Worm (Caenorhabditis elegans) whole organism, late embryonic: Measurements from ENCODE around the gene snrp-40.1.

ENCODE experiments used
- C08G9.2 ChIP-seq: sonication (generic microtip); optimal IDR thresholded peaks from 2 replicates; lab custom pipeline; 2016; ENCODE audit warnings: mild to moderate bottlenecking, missing genetic modification characterization, moderate library complexity, missing compliant biosample characterization
- C38D4.7 ChIP-seq: fragments of 200-800 bp; sonication (Bioruptor generic); optimal IDR thresholded peaks from 2 replicates; lab custom pipeline; 2018; ENCODE audit warnings: mild to moderate bottlenecking, missing genetic modification characterization, moderate library complexity, missing compliant biosample characterization
- F13H6.1 ChIP-seq: sonication (generic microtip); optimal IDR thresholded peaks from 2 replicates; lab custom pipeline; 2016; ENCODE audit warnings: missing genetic modification characterization, missing compliant biosample characterization
- K02D7.2 ChIP-seq: sonication (generic microtip); optimal IDR thresholded peaks from 2 replicates; lab custom pipeline; 2017; ENCODE audit warnings: mild to moderate bottlenecking, missing genetic modification characterization, missing compliant biosample characterization
- K09A11.1 ChIP-seq: sonication (generic microtip); optimal IDR thresholded peaks from 2 replicates; lab custom pipeline; 2017; ENCODE audit warnings: antibody characterized with exemption, mild to moderate bottlenecking, missing genetic modification characterization, missing compliant biosample characterization; ENCODE audit not compliant: insufficient read depth
- Y22D7AL.16 ChIP-seq: sonication (generic microtip); optimal IDR thresholded peaks from 2 replicates; lab custom pipeline; 2016; ENCODE audit warnings: missing genetic modification characterization, missing compliant biosample characterization
- ama-1 ChIP-seq: fragments of 150-350 bp; optimal IDR thresholded peaks from 2 replicates; lab custom pipeline; 2014
- ceh-14 ChIP-seq: sonication (generic microtip); optimal IDR thresholded peaks from 2 replicates; lab custom pipeline; 2016; ENCODE audit warnings: missing genotype, missing genetic modification characterization, missing compliant biosample characterization
- ceh-18 ChIP-seq: sonication (generic microtip); optimal IDR thresholded peaks from 2 replicates; lab custom pipeline; 2016; ENCODE audit warnings: missing genetic modification characterization, missing compliant biosample characterization
- ceh-19 ChIP-seq: fragments of 200-800 bp; sonication (Bioruptor generic); optimal IDR thresholded peaks from 2 replicates; lab custom pipeline; 2018; ENCODE audit warnings: mild to moderate bottlenecking, missing genetic modification characterization, missing compliant biosample characterization
- ceh-2 ChIP-seq: sonication (generic microtip); optimal IDR thresholded peaks from 2 replicates; lab custom pipeline; 2016; ENCODE audit warnings: missing genotype, missing genetic modification characterization, missing compliant biosample characterization
- ceh-22 ChIP-seq: sonication (generic microtip); optimal IDR thresholded peaks from 2 replicates; lab custom pipeline; 2017; ENCODE audit warnings: missing biosample characterization, missing genetic modification characterization
- ceh-24 ChIP-seq: sonication (generic microtip); optimal IDR thresholded peaks from 2 replicates; lab custom pipeline; 2016; ENCODE audit warnings: mild to moderate bottlenecking, missing genetic modification characterization, missing compliant biosample characterization
- ceh-30 ChIP-seq: fragments of 150-350 bp; optimal IDR thresholded peaks from 2 replicates; lab custom pipeline; 2014; ENCODE audit warnings: missing biosample characterization, missing genetic modification characterization
- ceh-31 ChIP-seq: sonication (generic microtip); optimal IDR thresholded peaks from 2 replicates; lab custom pipeline; 2016; ENCODE audit warnings: missing genetic modification characterization, missing compliant biosample characterization
- ceh-34 ChIP-seq: sonication (generic microtip); optimal IDR thresholded peaks from 2 replicates; lab custom pipeline; 2016; ENCODE audit warnings: mild to moderate bottlenecking, missing genetic modification characterization, missing compliant biosample characterization
- ceh-48 ChIP-seq: sonication (generic microtip); optimal IDR thresholded peaks from 2 replicates; lab custom pipeline; 2016; ENCODE audit warnings: missing genetic modification characterization, inconsistent platforms, missing compliant biosample characterization
- ceh-6 ChIP-seq: fragments of 200-800 bp; sonication (Bioruptor generic); optimal IDR thresholded peaks from 2 replicates; lab custom pipeline; 2018; ENCODE audit warnings: mild to moderate bottlenecking, missing genetic modification characterization, missing compliant biosample characterization
- ceh-9 ChIP-seq: sonication (generic microtip); optimal IDR thresholded peaks from 2 replicates; lab custom pipeline; 2016; ENCODE audit warnings: mild to moderate bottlenecking, missing genetic modification characterization, inconsistent platforms, missing compliant biosample characterization
- che-1 ChIP-seq: sonication (generic microtip); optimal IDR thresholded peaks from 2 replicates; lab custom pipeline; 2016; ENCODE audit warnings: mild to moderate bottlenecking, missing genetic modification characterization, missing compliant biosample characterization
- dmd-4 ChIP-seq: sonication (generic microtip); optimal IDR thresholded peaks from 2 replicates; lab custom pipeline; 2016; ENCODE audit warnings: borderline replicate concordance, missing genetic modification characterization, missing compliant biosample characterization
- dve-1 ChIP-seq: sonication (generic microtip); optimal IDR thresholded peaks from 2 replicates; lab custom pipeline; 2017; ENCODE audit warnings: antibody characterized with exemption, mild to moderate bottlenecking, missing genetic modification characterization, missing compliant biosample characterization
- elt-2 ChIP-seq: sonication (generic microtip); optimal IDR thresholded peaks from 2 replicates; lab custom pipeline; 2016; ENCODE audit warnings: missing genetic modification reagents, missing genetic modification characterization, missing compliant biosample characterization
- ets-4 ChIP-seq: sonication (generic microtip); optimal IDR thresholded peaks from 2 replicates; lab custom pipeline; 2016; ENCODE audit warnings: missing genetic modification characterization, missing compliant biosample characterization
- eyg-1 ChIP-seq: sonication (generic microtip); optimal IDR thresholded peaks from 2 replicates; lab custom pipeline; 2016; ENCODE audit warnings: missing genotype, missing genetic modification characterization, missing compliant biosample characterization
- fax-1 ChIP-seq: sonication (generic microtip); optimal IDR thresholded peaks from 2 replicates; lab custom pipeline; 2016; ENCODE audit warnings: missing genotype, missing genetic modification characterization, missing compliant biosample characterization
- fkh-10 ChIP-seq: fragments of 150-350 bp; optimal IDR thresholded peaks from 2 replicates; lab custom pipeline; 2014; ENCODE audit warnings: missing biosample characterization, missing genetic modification reagents, missing genetic modification characterization
- hlh-13 ChIP-seq: fragments of 200-800 bp; sonication (Bioruptor generic); optimal IDR thresholded peaks from 2 replicates; lab custom pipeline; 2018; ENCODE audit warnings: mild to moderate bottlenecking, missing genetic modification characterization, missing compliant biosample characterization
- hlh-15 ChIP-seq: sonication (generic microtip); optimal IDR thresholded peaks from 2 replicates; lab custom pipeline; 2016; ENCODE audit warnings: missing genetic modification characterization, missing compliant biosample characterization
- hlh-30 ChIP-seq: sonication (generic microtip); optimal IDR thresholded peaks from 2 replicates; lab custom pipeline; 2017; ENCODE audit warnings: antibody characterized with exemption, missing genetic modification characterization, missing compliant biosample characterization; ENCODE audit not compliant: insufficient read depth
- hlh-6 ChIP-seq: sonication (generic microtip); optimal IDR thresholded peaks from 2 replicates; lab custom pipeline; 2016; ENCODE audit warnings: missing genotype, missing genetic modification characterization, missing compliant biosample characterization
- lim-6 ChIP-seq: sonication (generic microtip); optimal IDR thresholded peaks from 2 replicates; lab custom pipeline; 2016; ENCODE audit warnings: missing genetic modification characterization, missing compliant biosample characterization
- lin-11 ChIP-seq: fragments of 200-800 bp; sonication (Bioruptor generic); optimal IDR thresholded peaks from 2 replicates; lab custom pipeline; 2018; ENCODE audit warnings: mild to moderate bottlenecking, missing genetic modification characterization, missing compliant biosample characterization
- madf-2 ChIP-seq: sonication (generic microtip); optimal IDR thresholded peaks from 2 replicates; lab custom pipeline; 2017; ENCODE audit warnings: missing genetic modification characterization, missing compliant biosample characterization
- mec-3 ChIP-seq: sonication (generic microtip); optimal IDR thresholded peaks from 2 replicates; lab custom pipeline; 2016; ENCODE audit warnings: borderline replicate concordance, missing genetic modification characterization, missing compliant biosample characterization
- nfya-1 ChIP-seq: sonication (generic microtip); optimal IDR thresholded peaks from 2 replicates; lab custom pipeline; 2017; ENCODE audit warnings: missing genetic modification characterization, mild to moderate bottlenecking, missing compliant biosample characterization, antibody characterized with exemption, moderate library complexity
- nhr-11 ChIP-seq: fragments of 150-350 bp; optimal IDR thresholded peaks from 2 replicates; lab custom pipeline; 2014; ENCODE audit warnings: missing biosample characterization, missing genetic modification characterization
- npax-4 ChIP-seq: sonication (generic microtip); optimal IDR thresholded peaks from 2 replicates; lab custom pipeline; 2016; ENCODE audit warnings: missing genetic modification characterization, missing compliant biosample characterization
- odd-2 ChIP-seq: sonication (generic microtip); optimal IDR thresholded peaks from 2 replicates; lab custom pipeline; 2017; ENCODE audit warnings: antibody characterized with exemption, mild to moderate bottlenecking, missing genetic modification characterization, missing compliant biosample characterization
- pag-3 ChIP-seq: sonication (generic microtip); optimal IDR thresholded peaks from 2 replicates; lab custom pipeline; 2016; ENCODE audit warnings: missing compliant biosample characterization, missing genetic modification characterization, borderline replicate concordance
- pat-9 ChIP-seq: fragments of 200-800 bp; sonication (Bioruptor generic); optimal IDR thresholded peaks from 2 replicates; lab custom pipeline; 2018; ENCODE audit warnings: mild to moderate bottlenecking, missing genetic modification characterization, moderate library complexity, missing compliant biosample characterization
- pax-1 ChIP-seq: fragments of 150-350 bp; optimal IDR thresholded peaks from 2 replicates; lab custom pipeline; 2014; ENCODE audit warnings: missing biosample characterization, missing genetic modification characterization
- pha-4 ChIP-seq: fragments of 150-350 bp; optimal IDR thresholded peaks from 2 replicates; lab custom pipeline; 2018; ENCODE audit warnings: missing biosample characterization, missing genetic modification reagents, missing genetic modification characterization
- pros-1 ChIP-seq: fragments of 150-350 bp; optimal IDR thresholded peaks from 2 replicates; lab custom pipeline; 2014; ENCODE audit warnings: missing biosample characterization, missing genetic modification reagents, missing genetic modification characterization
- ref-2 ChIP-seq: sonication (generic microtip); optimal IDR thresholded peaks from 2 replicates; lab custom pipeline; 2016; ENCODE audit warnings: missing genetic modification characterization, missing compliant biosample characterization
- rnt-1 ChIP-seq: sonication (generic microtip); optimal IDR thresholded peaks from 2 replicates; lab custom pipeline; 2016; ENCODE audit warnings: missing genetic modification characterization, missing compliant biosample characterization
- sdc-2 ChIP-seq: sonication (generic microtip); optimal IDR thresholded peaks from 2 replicates; lab custom pipeline; 2016; ENCODE audit warnings: missing genotype, missing genetic modification characterization, missing compliant biosample characterization
- sox-2 ChIP-seq: fragments of 200-800 bp; sonication (Bioruptor generic); IDR thresholded peaks from 2 replicates; pipeline ENCODE4 v1.3.6; 2022; ENCODE audit warnings: missing genetic modification reagents, missing genetic modification characterization, missing compliant biosample characterization
- sox-4 ChIP-seq: sonication (generic microtip); optimal IDR thresholded peaks from 2 replicates; lab custom pipeline; 2017; ENCODE audit warnings: mild to moderate bottlenecking, missing genetic modification characterization, inconsistent platforms, missing compliant biosample characterization
- tbx-7 ChIP-seq: sonication (generic microtip); optimal IDR thresholded peaks from 2 replicates; lab custom pipeline; 2016; ENCODE audit warnings: missing genotype, missing genetic modification characterization, missing compliant biosample characterization
- ttx-3 ChIP-seq: sonication (generic microtip); optimal IDR thresholded peaks from 2 replicates; lab custom pipeline; 2016; ENCODE audit warnings: missing genetic modification reagents, missing genetic modification characterization, missing compliant biosample characterization
- unc-42 ChIP-seq: sonication (generic microtip); optimal IDR thresholded peaks from 2 replicates; lab custom pipeline; 2016; ENCODE audit warnings: missing genotype, missing genetic modification characterization, missing compliant biosample characterization
- ztf-16 ChIP-seq: sonication (generic microtip); optimal IDR thresholded peaks from 2 replicates; lab custom pipeline; 2017; ENCODE audit warnings: missing genetic modification characterization, missing compliant biosample characterization

The snrp-40.1 gene

ce11 chrX:11299642-11300307, at the start of gene snrp-40.1, which contains the start of gene F08G12.3:
Gene snrp-40.1 (minus strand): TSS chrX:11299784.
Gene F08G12.3 (plus strand): TSS chrX:11300257.
- TF ChIP-seq ceh-14 (tag; lab: Kevin White, UChicago) (peak; percentile 63), npax-4 (tag; lab: Kevin White, UChicago) (no peak), pha-4 (tag; lab: Kevin White, UChicago) (no peak), ceh-30 (tag; lab: Kevin White, UChicago) (no peak), Y22D7AL.16 (tag; lab: Kevin White, UChicago) (no peak), C38D4.7 (GFP tag; lab: Kevin White, UChicago) (no peak), fkh-10 (GFP tag; lab: Kevin White, UChicago) (no peak), madf-2 (tag; lab: Kevin White, UChicago) (peak; percentile 22), unc-42 (tag; lab: Kevin White, UChicago) (peak; percentile 41), ceh-24 (tag; lab: Kevin White, UChicago) (no peak), fax-1 (tag; lab: Kevin White, UChicago) (no peak), odd-2 (tag; lab: Kevin White, UChicago) (no peak), sox-2 (GFP tag; lab: Robert Waterston, UW) (no peak), dmd-4 (tag; lab: Kevin White, UChicago) (peak; percentile 3), ama-1 (lab: Kevin White, UChicago) (no peak), F13H6.1 (tag; lab: Kevin White, UChicago) (no peak), lin-11 (no peak), hlh-15 (no peak), nhr-11 (no peak), ref-2 (peak; percentile 68), tbx-7 (tag; lab: Kevin White, UChicago) (no peak), sox-4 (tag; lab: Kevin White, UChicago) (no peak), ceh-6 (no peak), ceh-2 (tag; lab: Kevin White, UChicago) (peak; percentile 54), C08G9.2 (peak; percentile 33), pat-9 (no peak), ceh-34 (tag; lab: Kevin White, UChicago) (peak; percentile 85), ttx-3 (no peak), hlh-6 (tag; lab: Kevin White, UChicago) (peak; percentile 61), mec-3 (tag; lab: Kevin White, UChicago) (no peak), nfya-1 (tag; lab: Kevin White, UChicago) (peak; percentile 83), dve-1 (no peak), ceh-22 (tag; lab: Kevin White, UChicago) (no peak), hlh-30 (tag; lab: Kevin White, UChicago) (peak; percentile 65), ceh-9 (no peak), pax-1 (tag; lab: Kevin White, UChicago) (no peak), ceh-18 (peak; percentile 84), K02D7.2 (tag; lab: Kevin White, UChicago) (no peak), pag-3 (no peak), K09A11.1 (tag; lab: Kevin White, UChicago) (no peak), ceh-31 (tag; lab: Kevin White, UChicago) (peak; percentile 82), sdc-2 (tag; lab: Kevin White, UChicago) (peak; percentile 49), eyg-1 (tag; lab: Kevin White, UChicago) (no peak), rnt-1 (tag; lab: Kevin White, UChicago) (peak; percentile 51), pros-1 (tag; lab: Kevin White, UChicago) (peak; percentile 44), lim-6 (no peak), hlh-13 (GFP tag; lab: Kevin White, UChicago) (no peak), ztf-16 (tag; lab: Kevin White, UChicago) (no peak), che-1 (tag; lab: Kevin White, UChicago) (no peak), ceh-19 (GFP tag; lab: Kevin White, UChicago) (peak; percentile 41), ceh-48 (no peak), elt-2 (tag; lab: Kevin White, UChicago) (peak; percentile 62), ets-4 (tag; lab: Kevin White, UChicago) (peak; percentile 55)
